Worm (Caenorhabditis elegans) whole organism, L2 larva: ENCODE measurements around the gene B0244.9.

Source experiments
- egl-27 ChIP-seq: sonication (generic microtip); optimal IDR thresholded peaks from 3 replicates; lab custom pipeline; 2017; ENCODE audit warnings: missing biosample characterization, missing genetic modification reagents, missing genetic modification characterization
- sma-3 ChIP-seq: sonication (generic microtip); optimal IDR thresholded peaks from 2 replicates; lab custom pipeline; 2016; ENCODE audit warnings: missing genetic modification reagents, missing genetic modification characterization, missing compliant biosample characterization

DNA sequence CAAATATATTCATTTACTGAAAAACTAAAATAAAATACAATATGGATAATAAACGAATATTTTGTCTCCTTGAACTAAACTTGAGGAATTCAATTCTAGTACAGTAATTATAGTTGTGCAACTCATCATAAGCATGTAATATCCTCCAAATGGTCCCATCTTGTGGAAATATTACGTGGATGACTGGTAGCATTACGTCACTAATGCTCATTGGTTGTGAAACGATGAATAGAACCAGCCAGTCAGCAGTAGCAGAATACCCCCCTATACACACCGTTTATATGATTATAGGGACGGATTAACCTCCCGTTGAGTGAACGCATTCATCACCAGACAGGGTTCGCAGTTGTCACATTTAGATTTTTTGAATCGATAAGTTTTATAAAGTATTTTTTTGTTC lies 12.4 kb downstream of the B0244.9 start:
- TF ChIP-seq egl-27 (no peak), sma-3 (GFP tag; lab: Kevin White, UChicago) (no peak)
